Worm (Caenorhabditis elegans) whole organism, midembryonic: ENCODE data around the gene F02H6.6.

ENCODE experiments used
- cog-1 ChIP-seq: sonication (generic microtip); optimal IDR thresholded peaks from 2 replicates; lab custom pipeline; 2016; ENCODE audit warnings: missing genetic modification characterization, missing compliant biosample characterization
- flt-1 ChIP-seq: fragments of 200-800 bp; sonication (Bioruptor generic); IDR thresholded peaks from 2 replicates; pipeline ENCODE4 v1.3.6; 2022; ENCODE audit warnings: missing genetic modification characterization, missing compliant biosample characterization
- klf-2 ChIP-seq: fragments of 200-800 bp; sonication (Bioruptor generic); conservative IDR thresholded peaks from 2 replicates; pipeline ENCODE4 v1.3.6; 2022; ENCODE audit warnings: missing genetic modification reagents, missing genetic modification characterization, missing compliant biosample characterization
- ref-1 ChIP-seq: fragments of 200-800 bp; sonication (Bioruptor generic); conservative IDR thresholded peaks from 2 replicates; pipeline ENCODE4 v1.3.6; 2022; ENCODE audit warnings: missing genetic modification reagents, missing genetic modification characterization, missing compliant biosample characterization
- tab-1 ChIP-seq: fragments of 200-800 bp; sonication (Bioruptor generic); IDR thresholded peaks from 2 replicates; pipeline ENCODE4 v1.3.6; 2022; ENCODE audit warnings: missing genetic modification characterization, missing compliant biosample characterization

ce11 chrIV:14255605-14256004 lies 24.9 kb upstream of the F02H6.6 start:
- TF ChIP-seq tab-1 (GFP tag; lab: Robert Waterston, UW) (no peak), cog-1 (tag; lab: Kevin White, UChicago) (no peak), klf-2 (no peak), flt-1 (GFP tag; lab: Robert Waterston, UW) (no peak), ref-1 (no peak)
